Worm (Caenorhabditis elegans) whole organism, L1 larva: ENCODE data around the gene vps-54.

Experiments used
- egl-27 ChIP-seq, 2 experiments: fragments of 150-350 bp in 1 of 2; sonication (generic microtip); optimal IDR thresholded peaks; 3 replicates each; lab custom pipeline; 2017 to 2018; ENCODE audit warnings: missing biosample characterization in 2 of 2, missing genetic modification characterization in 2 of 2, missing genetic modification reagents in 2 of 2
- mep-1 ChIP-seq: fragments of 150-350 bp; optimal IDR thresholded peaks from 2 replicates; lab custom pipeline; 2014; ENCODE audit warnings: missing biosample characterization, missing genetic modification characterization
- nhr-237 ChIP-seq: fragments of 150-350 bp; optimal IDR thresholded peaks from 2 replicates; lab custom pipeline; 2014; ENCODE audit warnings: missing biosample characterization, missing genetic modification characterization
- nhr-76 ChIP-seq: sonication (generic microtip); optimal IDR thresholded peaks from 2 replicates; lab custom pipeline; 2017; ENCODE audit warnings: missing biosample characterization, missing genetic modification characterization

DNA sequence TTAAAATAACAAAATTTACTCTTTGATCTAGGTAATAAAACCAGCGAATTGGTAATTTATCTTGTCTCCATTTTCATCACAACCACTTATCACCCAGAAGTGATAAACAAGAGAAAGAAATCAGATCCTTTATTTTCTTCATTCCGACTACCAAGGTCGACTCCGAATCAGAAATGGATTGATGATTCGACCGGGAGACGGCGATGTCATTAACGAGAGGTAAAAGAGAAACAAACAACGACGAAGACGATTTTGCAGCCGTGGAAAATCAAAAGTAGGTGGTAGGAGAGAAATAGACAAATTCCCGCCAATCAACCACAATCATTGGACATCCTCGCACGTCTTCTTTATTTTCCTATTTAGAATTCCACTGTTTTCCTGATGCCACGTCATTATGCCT is 19.1 kb downstream of the vps-54 start:
- no peak for TF ChIP-seq mep-1 (tag; lab: Kevin White, UChicago)
- TF ChIP-seq nhr-237, result no peak
- no peak for TF ChIP-seq egl-27 (tag; optimal IDR thresholded peaks at IDR 0.05; lab: Kevin White, UChicago)
- no peak for TF ChIP-seq nhr-76 (tag; lab: Kevin White, UChicago)
